Worm (Caenorhabditis elegans) whole organism, L1 larva: ENCODE results near the gene nhr-72.

Source experiments
- aly-2 ChIP-seq: fragments of 150-350 bp; optimal IDR thresholded peaks from 2 replicates; lab custom pipeline; 2014; ENCODE audit warnings: missing biosample characterization, missing genetic modification characterization
- ceh-82 ChIP-seq, 3 experiments: fragments of 150-350 bp in 1 of 3; sonication (generic microtip) in 2 of 3; optimal IDR thresholded peaks; 2 replicates each; lab custom pipeline; 2014 to 2017; ENCODE audit warnings: missing biosample characterization in 3 of 3, missing genetic modification characterization in 3 of 3
- elt-2 ChIP-seq: sonication (generic microtip); optimal IDR thresholded peaks from 2 replicates; lab custom pipeline; 2016; ENCODE audit warnings: missing genetic modification characterization, mild to moderate bottlenecking, inconsistent platforms, missing compliant biosample characterization, missing genetic modification reagents
- nhr-19 ChIP-seq: fragments of 200-800 bp; sonication (Bioruptor generic); conservative IDR thresholded peaks from 2 replicates; pipeline ENCODE4 v1.3.6; 2022; ENCODE audit warnings: missing genetic modification characterization, missing compliant biosample characterization
- unc-130 ChIP-seq: fragments of 150-350 bp; optimal IDR thresholded peaks from 2 replicates; lab custom pipeline; 2017; ENCODE audit warnings: missing biosample characterization, missing genetic modification characterization, inconsistent platforms

ce11 chrII:3894755-3895154 lies 44.2 kb upstream of the nhr-72 start, which contains the start of gene F53C3.7:
- TF ChIP-seq elt-2 (tag; lab: Kevin White, UChicago), result no peak
- no peak for TF ChIP-seq aly-2 (tag; lab: Kevin White, UChicago)
- TF ChIP-seq nhr-19, result no peak
- no peak for TF ChIP-seq unc-130 (tag; lab: Kevin White, UChicago)
- TF ChIP-seq ceh-82 (tag; optimal IDR thresholded peaks at IDR 0.05; lab: Kevin White, UChicago), result no peak
